Worm (Caenorhabditis elegans): ENCODE data around the gene skr-15.

ce11 chrII:3821248-3821647 lies 2.7 kb upstream of the skr-15 start, which contains the start of gene F54D10.7:
- no peak for TF ChIP-seq W03F9.2 (tag; optimal IDR thresholded peaks at IDR 0.05)
- TF ChIP-seq dao-5 (tag; optimal IDR thresholded peaks at IDR 0.05): no peak

Measured in whole organism, L4/young adult.